Comparison of ENCODE assay signal across 3 fruit fly cellular contexts in the genomic region with DNA sequence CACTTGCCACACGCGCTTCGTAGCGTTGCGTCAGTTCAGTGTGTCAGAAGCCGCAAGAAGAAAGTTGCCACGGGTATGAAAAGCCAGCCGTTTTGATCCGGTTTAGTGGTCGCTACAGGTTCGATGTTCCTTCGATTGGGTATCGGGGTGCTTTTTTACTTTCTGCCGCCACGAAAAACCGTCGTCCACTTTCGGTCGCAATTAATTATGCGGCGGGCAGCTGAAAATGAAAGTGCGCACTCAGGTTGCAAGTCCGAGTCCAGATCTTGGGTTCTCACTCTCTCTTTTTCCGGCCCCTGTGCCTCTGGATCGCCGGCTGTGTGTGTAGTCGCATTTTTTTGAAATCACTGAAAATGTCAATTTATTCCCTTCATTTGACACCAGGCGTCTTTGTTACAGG.
A peak's percentile ranks its signal among the peaks of the same experiment; 100 is the strongest.
TF ChIP-seq lines count a peak whose summit lies in the region.

No protein-coding gene starts in this region.

- no peak for TF ChIP-seq CTCF in whole organism, embryonic (GFP tag; optimal IDR thresholded peaks at IDR 0.05; lab: Kevin White, UChicago)

TF ChIP-seq in whole organism, embryonic, 481 proteins besides CTCF, POLR2A, EP300 and RAD21:
- TF ChIP-seq CG4282 (GFP tag; optimal IDR thresholded peaks at IDR 0.05; lab: Kevin White, UChicago) (no peak), CG10959 (GFP tag; IDR thresholded peaks at IDR 0.05; lab: Robert Waterston, UW) (no peak), CG17568 (GFP tag; optimal IDR thresholded peaks at IDR 0.05; lab: Kevin White, UChicago) (no peak), Blimp-1 (GFP tag; optimal IDR thresholded peaks at IDR 0.05; lab: Kevin White, UChicago) (peak; percentile 59), MESR4 (GFP tag; optimal IDR thresholded peaks at IDR 0.05; lab: Kevin White, UChicago) (no peak), CG6813 (GFP tag; optimal IDR thresholded peaks at IDR 0.05; lab: Kevin White, UChicago) (no peak), CG4424 (GFP tag; optimal IDR thresholded peaks at IDR 0.05; lab: Kevin White, UChicago) (no peak), MTF-1 (GFP tag; optimal IDR thresholded peaks at IDR 0.05; lab: Kevin White, UChicago; ENCODE audit: borderline replicate concordance) (no peak)

TF ChIP-seq in whole organism, prepupa, 60 proteins besides CTCF, POLR2A, EP300 and RAD21:
- TF ChIP-seq svp (GFP tag; lab: Kevin White, UChicago) (peak; percentile 47), Ets96B (tag; optimal IDR thresholded peaks at IDR 0.05; lab: Kevin White, UChicago) (no peak), Blimp-1 (GFP tag; optimal IDR thresholded peaks at IDR 0.05; lab: Kevin White, UChicago) (peak; percentile 98), Met (GFP tag; optimal IDR thresholded peaks at IDR 0.05; lab: Kevin White, UChicago) (peak; percentile 6), Eip78C (GFP tag; lab: Kevin White, UChicago) (peak; percentile 14), Ets21C (GFP tag; optimal IDR thresholded peaks at IDR 0.05; lab: Kevin White, UChicago) (no peak), lz (GFP tag; optimal IDR thresholded peaks at IDR 0.05; lab: Kevin White, UChicago) (no peak)

TF ChIP-seq in whole organism, pupa, 21 proteins besides CTCF, POLR2A, EP300 and RAD21:
- TF ChIP-seq Snoo (tag; optimal IDR thresholded peaks at IDR 0.05; lab: Kevin White, UChicago) (peak; percentile 25), CG34367 (tag; optimal IDR thresholded peaks at IDR 0.05; lab: Kevin White, UChicago) (no peak)
TF ChIP-seq in whole organism, pupa: peak in this region for 1.

Comparison
In these comparisons a context has a peak if more than half of its experiments do, and no peak if none do; other contexts are left out.
1. Of the 7 proteins assayed by ChIP-seq in both whole organism, embryonic and whole organism, prepupa: peak only in whole organism, embryonic: none; only in whole organism, prepupa: none; in both: Blimp-1; in neither: 6.